Fruit fly (Drosophila melanogaster): ENCODE measurements around the gene CG13287.

Gene CG13287

dm6 chr3L:5902189-5902765 lies 20.2 kb downstream of the CG13287 start, which contains the start of gene QC (continued):
- TF ChIP-seq Elba2 (GFP tag; optimal IDR thresholded peaks at IDR 0.05) = no peak
- no peak for TF ChIP-seq dmrt99B (tag; optimal IDR thresholded peaks at IDR 0.05)
- TF ChIP-seq z (GFP tag; IDR thresholded peaks at IDR 0.05) = no peak
- peak; percentile 43; the same call in 1 of the 3 replicates for TF ChIP-seq ci (GFP tag; IDR thresholded peaks at IDR 0.05)
- no peak for TF ChIP-seq CG12219 (GFP tag; optimal IDR thresholded peaks at IDR 0.05)
- no peak for TF ChIP-seq ranshi (GFP tag; IDR thresholded peaks at IDR 0.05)
- TF ChIP-seq CG31224 (GFP tag; IDR thresholded peaks at IDR 0.05) = no peak
- TF ChIP-seq tx (GFP tag; optimal IDR thresholded peaks at IDR 0.05) = no peak
- no peak for TF ChIP-seq row (GFP tag; IDR thresholded peaks at IDR 0.05)
- TF ChIP-seq zen (tag; optimal IDR thresholded peaks at IDR 0.05) = no peak
- peak; percentile 92 for TF ChIP-seq CG3163 (GFP tag; optimal IDR thresholded peaks at IDR 0.05)
- TF ChIP-seq CG2120 (GFP tag; optimal IDR thresholded peaks at IDR 0.05) = no peak
- no peak for TF ChIP-seq CG3407 (GFP tag; optimal IDR thresholded peaks at IDR 0.05)
- no peak for TF ChIP-seq CG10267 (tag; optimal IDR thresholded peaks at IDR 0.05)
- TF ChIP-seq CG1603 (tag; optimal IDR thresholded peaks at IDR 0.05) = no peak
- no peak for TF ChIP-seq sens (GFP tag)
- TF ChIP-seq Nf-YA (GFP tag; IDR thresholded peaks at IDR 0.05) = peak; percentile 29; the same call in 1 of the 2 replicates
- peak; percentile 15; the same call in 1 of the 2 replicates for TF ChIP-seq Bgb (GFP tag; IDR thresholded peaks at IDR 0.05; ENCODE audit: partially characterized antibody)
- TF ChIP-seq crol (GFP tag; IDR thresholded peaks at IDR 0.05) = peak; percentile 79
- TF ChIP-seq yki (optimal IDR thresholded peaks at IDR 0.05) = no peak
- TF ChIP-seq TFAM (GFP tag; optimal IDR thresholded peaks at IDR 0.05) = no peak
- TF ChIP-seq CG42726 (GFP tag; IDR thresholded peaks at IDR 0.05; ENCODE audit: partially characterized antibody) = 0 out of 2 replicates have a peak, but pooled peaks have one; percentile 9
- 0 out of 3 replicates have a peak, but pooled peaks have one; percentile 5 for TF ChIP-seq sr (GFP tag; IDR thresholded peaks at IDR 0.05)
- no peak for TF ChIP-seq lov (optimal IDR thresholded peaks at IDR 0.05)
- no peak for TF ChIP-seq lov (GFP tag; IDR thresholded peaks at IDR 0.05)
- TF ChIP-seq aop (GFP tag; IDR thresholded peaks at IDR 0.05) = no peak
- TF ChIP-seq CG13287 (GFP tag; IDR thresholded peaks at IDR 0.05; ENCODE audit: partially characterized antibody) = peak; percentile 23; the same call in 1 of the 2 replicates
- TF ChIP-seq CG12236 (GFP tag; optimal IDR thresholded peaks at IDR 0.05) = no peak
- no peak for TF ChIP-seq croc (GFP tag; conservative IDR thresholded peaks at IDR 0.05)
- TF ChIP-seq CG3065 (GFP tag; optimal IDR thresholded peaks at IDR 0.05) = no peak
- TF ChIP-seq CG17829 (tag; optimal IDR thresholded peaks at IDR 0.05) = no peak
- TF ChIP-seq Xrp1 (GFP tag; IDR thresholded peaks at IDR 0.05) = no peak
- TF ChIP-seq CG12769 (tag; optimal IDR thresholded peaks at IDR 0.05) = no peak
- no peak for TF ChIP-seq pan (optimal IDR thresholded peaks at IDR 0.05)
- TF ChIP-seq pan (GFP tag; optimal IDR thresholded peaks at IDR 0.05 in 1 of 2, IDR thresholded peaks at IDR 0.05 in 1 of 2) = no peak
- TF ChIP-seq Adf1 (GFP tag; IDR thresholded peaks at IDR 0.05) = peak; percentile 49
- no peak for TF ChIP-seq mirr (GFP tag; optimal IDR thresholded peaks at IDR 0.05)
- TF ChIP-seq CHES-1-like (GFP tag; optimal IDR thresholded peaks at IDR 0.05) = no peak
- no peak for TF ChIP-seq tll (GFP tag; optimal IDR thresholded peaks at IDR 0.05)
- no peak for TF ChIP-seq Dll (GFP tag; IDR thresholded peaks at IDR 0.05; ENCODE audit: partially characterized antibody)
- TF ChIP-seq MESR4 (GFP tag; optimal IDR thresholded peaks at IDR 0.05) = no peak
- 0 out of 2 replicates have a peak, but pooled peaks have one; percentile 28 for TF ChIP-seq Dref (GFP tag; IDR thresholded peaks at IDR 0.05)
- TF ChIP-seq CG34422 (GFP tag; IDR thresholded peaks at IDR 0.05) = peak; percentile 13; the same call in 1 of the 3 replicates
- no peak for TF ChIP-seq CG31365 (tag; optimal IDR thresholded peaks at IDR 0.05)
- TF ChIP-seq Rfx (GFP tag; IDR thresholded peaks at IDR 0.05) = 0 out of 2 replicates have a peak, but pooled peaks have one; percentile 11
- no peak for TF ChIP-seq CG4617 (GFP tag; optimal IDR thresholded peaks at IDR 0.05; ENCODE audit: borderline replicate concordance)
- TF ChIP-seq sc (optimal IDR thresholded peaks at IDR 0.05) = no peak
- TF ChIP-seq sc (GFP tag; optimal IDR thresholded peaks at IDR 0.05) = no peak
- no peak for TF ChIP-seq cas (GFP tag; IDR thresholded peaks at IDR 0.05)
- TF ChIP-seq Deaf1 (tag; optimal IDR thresholded peaks at IDR 0.05) = peak; percentile 91
- TF ChIP-seq bigmax (GFP tag; optimal IDR thresholded peaks at IDR 0.05) = no peak
- no peak for TF ChIP-seq Mad (GFP tag; optimal IDR thresholded peaks at IDR 0.05)

Measured in whole organism, embryonic.